Worm (Caenorhabditis elegans) whole organism, young adult: ENCODE results near the gene srbc-84.

Experiments used
- D2030.7 ChIP-seq: fragments of 200-800 bp; sonication (Bioruptor generic); IDR thresholded peaks from 2 replicates; pipeline ENCODE4 v1.3.6; 2022; ENCODE audit warnings: missing genetic modification reagents, missing genetic modification characterization, missing compliant biosample characterization
- F23B12.7 ChIP-seq: sonication (generic microtip); optimal IDR thresholded peaks from 2 replicates; lab custom pipeline; 2017; ENCODE audit warnings: missing genetic modification characterization, mild to moderate bottlenecking, missing compliant biosample characterization, antibody characterized with exemption, moderate library complexity; ENCODE audit not compliant: insufficient read depth
- aptf-3 ChIP-seq: fragments of 200-800 bp; sonication (Bioruptor generic); IDR thresholded peaks from 2 replicates; pipeline ENCODE4 v1.3.6; 2022; ENCODE audit warnings: missing genetic modification characterization, missing compliant biosample characterization
- ccch-3 ChIP-seq: fragments of 200-800 bp; sonication (Bioruptor generic); optimal IDR thresholded peaks from 2 replicates; lab custom pipeline; 2018; ENCODE audit warnings: mild to moderate bottlenecking, missing genetic modification characterization, missing compliant biosample characterization
- dpff-1 ChIP-seq: sonication (generic microtip); optimal IDR thresholded peaks from 2 replicates; lab custom pipeline; 2017; ENCODE audit warnings: mild to moderate bottlenecking, missing genetic modification characterization, missing compliant biosample characterization
- egl-44 ChIP-seq: fragments of 200-800 bp; sonication (Bioruptor generic); IDR thresholded peaks from 2 replicates; pipeline ENCODE4 v1.3.6; 2022; ENCODE audit warnings: missing genetic modification reagents, missing genetic modification characterization, missing compliant biosample characterization
- hmg-1.2 ChIP-seq: fragments of 200-800 bp; sonication (Bioruptor generic); IDR thresholded peaks from 2 replicates; pipeline ENCODE4 v1.3.6; 2022; ENCODE audit warnings: missing genetic modification reagents, missing genetic modification characterization, missing compliant biosample characterization
- nfya-1 ChIP-seq: sonication (generic microtip); optimal IDR thresholded peaks from 2 replicates; lab custom pipeline; 2017; ENCODE audit warnings: antibody characterized with exemption, missing compliant biosample characterization, missing genetic modification characterization, borderline replicate concordance; ENCODE audit not compliant: insufficient read depth
- nhr-90 ChIP-seq: sonication (generic microtip); optimal IDR thresholded peaks from 2 replicates; lab custom pipeline; 2016; ENCODE audit warnings: missing genotype, mild to moderate bottlenecking, missing genetic modification characterization, missing compliant biosample characterization
- snpc-1.1 ChIP-seq: sonication (generic microtip); optimal IDR thresholded peaks from 2 replicates; lab custom pipeline; 2017; ENCODE audit warnings: missing genetic modification characterization, mild to moderate bottlenecking, missing compliant biosample characterization, antibody characterized with exemption, moderate library complexity, missing genotype, missing genetic modification reagents; ENCODE audit not compliant: insufficient read depth
- xnd-1 ChIP-seq: sonication (generic microtip); optimal IDR thresholded peaks from 2 replicates; lab custom pipeline; 2016; ENCODE audit warnings: missing genotype, missing genetic modification reagents, missing genetic modification characterization, missing compliant biosample characterization
- zfh-2 ChIP-seq: fragments of 200-800 bp; sonication (Bioruptor generic); conservative IDR thresholded peaks from 2 replicates; pipeline ENCODE4 v1.3.6; 2022; ENCODE audit warnings: missing genetic modification reagents, missing genetic modification characterization, missing compliant biosample characterization
- ztf-6 ChIP-seq: fragments of 200-800 bp; sonication (Bioruptor generic); IDR thresholded peaks from 2 replicates; pipeline ENCODE4 v1.3.6; 2022; ENCODE audit warnings: missing genetic modification reagents, missing genetic modification characterization, missing compliant biosample characterization

DNA sequence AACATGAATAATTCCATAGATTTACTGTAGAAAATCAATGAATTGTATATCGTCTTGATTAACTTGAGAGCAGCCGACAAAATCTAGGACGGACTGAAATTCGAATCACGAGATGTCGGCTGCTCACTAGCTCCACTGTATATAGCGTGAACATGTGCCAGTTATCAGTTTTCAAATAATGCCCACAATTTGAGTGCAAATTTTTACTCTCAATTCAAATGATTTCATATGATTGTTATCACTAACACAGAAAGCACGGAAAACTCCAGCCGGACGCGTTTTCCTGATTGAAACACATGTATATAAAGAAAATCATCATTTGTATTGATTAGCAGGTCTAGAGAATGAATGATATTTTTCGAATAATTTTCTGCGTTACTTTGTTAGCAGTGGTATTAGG lies 6.4 kb upstream of the srbc-84 start, which contains the start of gene oac-5:
- TF ChIP-seq aptf-3 (GFP tag; lab: Robert Waterston, UW): no peak
- TF ChIP-seq nfya-1: no peak
- no peak for TF ChIP-seq xnd-1
- no peak for TF ChIP-seq hmg-1.2
- TF ChIP-seq ccch-3 (GFP tag; lab: Kevin White, UChicago): no peak
- no peak for TF ChIP-seq zfh-2 (GFP tag; lab: Robert Waterston, UW)
- no peak for TF ChIP-seq D2030.7 (GFP tag; lab: Robert Waterston, UW)
- TF ChIP-seq egl-44: no peak
- no peak for TF ChIP-seq ztf-6 (GFP tag; lab: Robert Waterston, UW)
- no peak for TF ChIP-seq dpff-1 (tag; lab: Kevin White, UChicago)
- TF ChIP-seq F23B12.7: no peak
- TF ChIP-seq snpc-1.1 (tag; lab: Kevin White, UChicago): no peak
- no peak for TF ChIP-seq nhr-90 (tag; lab: Kevin White, UChicago)
